Fruit fly (Drosophila melanogaster) whole organism, embryonic: Measurements from ENCODE around the gene Pisd.

Experiments used
- Awh ChIP-seq: fragments of 200-800 bp; sonication (Bioruptor generic); IDR thresholded peaks from 2 replicates; pipeline ENCODE4, ENCODE4 v1.3.6; 2022; ENCODE audit warnings: missing biosample characterization, missing genetic modification characterization
- Bdp1 ChIP-seq: fragments of 200-800 bp; sonication (Bioruptor generic); optimal IDR thresholded peaks from 3 replicates; lab custom pipeline; 2016; ENCODE audit warnings: missing biosample characterization, missing genetic modification characterization
- CG10462 ChIP-seq: fragments of 200-800 bp; sonication (Bioruptor generic); optimal IDR thresholded peaks from 2 replicates; lab custom pipeline; 2016; ENCODE audit warnings: missing biosample characterization, missing genetic modification characterization
- CG10543 ChIP-seq: fragments of 200-800 bp; sonication (Bioruptor generic); optimal IDR thresholded peaks from 3 replicates; lab custom pipeline; 2017; ENCODE audit warnings: missing biosample characterization, mild to moderate bottlenecking, missing genetic modification characterization, moderate library complexity
- CG12219 ChIP-seq: fragments of 200-800 bp; sonication (Bioruptor generic); optimal IDR thresholded peaks from 3 replicates; lab custom pipeline; 2018; ENCODE audit warnings: missing biosample characterization, mild to moderate bottlenecking, missing genetic modification characterization
- CG13123 ChIP-seq: fragments of 200-800 bp; sonication (Bioruptor generic); optimal IDR thresholded peaks from 2 replicates; lab custom pipeline; 2016; ENCODE audit warnings: missing biosample characterization, missing genetic modification characterization
- CG15011 ChIP-seq: fragments of 200-800 bp; sonication (Bioruptor generic); optimal IDR thresholded peaks from 3 replicates; lab custom pipeline; 2018; ENCODE audit warnings: missing biosample characterization, mild to moderate bottlenecking, missing genetic modification characterization
- CG15269 ChIP-seq: fragments of 200-800 bp; sonication (Bioruptor generic); optimal IDR thresholded peaks from 2 replicates; lab custom pipeline; 2018; ENCODE audit warnings: missing biosample characterization, mild to moderate bottlenecking, missing genetic modification characterization, moderate library complexity
- CG17186 ChIP-seq: fragments of 200-800 bp; sonication (Bioruptor generic); optimal IDR thresholded peaks from 3 replicates; lab custom pipeline; 2017; ENCODE audit warnings: missing biosample characterization, missing genetic modification reagents, missing genetic modification characterization
- CG17359 ChIP-seq: fragments of 200-800 bp; sonication (Bioruptor generic); optimal IDR thresholded peaks from 3 replicates; lab custom pipeline; 2018; ENCODE audit warnings: missing biosample characterization, mild to moderate bottlenecking, missing genetic modification characterization, moderate library complexity
- CG17361 ChIP-seq: fragments of 200-800 bp; sonication (Bioruptor generic); IDR thresholded peaks from 3 replicates; pipeline ENCODE4 v1.3.6; 2022; ENCODE audit warnings: missing biosample characterization, missing genetic modification characterization
- CG17802 ChIP-seq: fragments of 200-800 bp; sonication (Bioruptor generic); optimal IDR thresholded peaks from 2 replicates; lab custom pipeline; 2018; ENCODE audit warnings: missing biosample characterization, mild to moderate bottlenecking, missing genetic modification characterization, moderate library complexity
- CG17912 ChIP-seq: fragments of 200-800 bp; sonication (Bioruptor generic); optimal IDR thresholded peaks from 2 replicates; lab custom pipeline; 2018; ENCODE audit warnings: missing biosample characterization, mild to moderate bottlenecking, missing genetic modification characterization
- CG18476 ChIP-seq: fragments of 200-800 bp; sonication (Bioruptor generic); optimal IDR thresholded peaks from 2 replicates; lab custom pipeline; 2016; ENCODE audit warnings: missing biosample characterization, mild to moderate bottlenecking, missing genetic modification characterization
- CG2202 ChIP-seq: fragments of 200-800 bp; sonication (Bioruptor generic); optimal IDR thresholded peaks from 2 replicates; lab custom pipeline; 2018; ENCODE audit warnings: missing biosample characterization, mild to moderate bottlenecking, missing genetic modification characterization
- CG2678 ChIP-seq: fragments of 200-800 bp; sonication (Bioruptor generic); optimal IDR thresholded peaks from 3 replicates; lab custom pipeline; 2019; ENCODE audit warnings: missing biosample characterization, mild to moderate bottlenecking, missing genetic modification characterization, moderate library complexity
- CG2712 ChIP-seq: fragments of 200-800 bp; optimal IDR thresholded peaks from 3 replicates; lab custom pipeline; 2019; ENCODE audit warnings: missing biosample characterization, mild to moderate bottlenecking, missing genetic modification characterization, moderate library complexity
- CG32772 ChIP-seq: fragments of 200-800 bp; sonication (Bioruptor generic); IDR thresholded peaks from 2 replicates; pipeline ENCODE4 v1.3.6; 2022; ENCODE audit warnings: missing biosample characterization, missing genetic modification characterization
- CG3995 ChIP-seq: fragments of 200-800 bp; sonication (Bioruptor generic); optimal IDR thresholded peaks from 3 replicates; lab custom pipeline; 2016; ENCODE audit warnings: missing biosample characterization, missing genetic modification characterization
- CG4360 ChIP-seq: fragments of 200-800 bp; sonication (Bioruptor generic); IDR thresholded peaks from 2 replicates; pipeline ENCODE4 v1.3.6; 2022; ENCODE audit warnings: missing biosample characterization, missing genetic modification characterization
- CG4730 ChIP-seq: fragments of 200-800 bp; sonication (Bioruptor generic); IDR thresholded peaks from 2 replicates; pipeline ENCODE4 v1.3.6; 2022; ENCODE audit warnings: missing biosample characterization, missing genetic modification characterization
- CG7786 ChIP-seq: fragments of 200-800 bp; sonication (Bioruptor generic); optimal IDR thresholded peaks from 2 replicates; lab custom pipeline; 2016; ENCODE audit warnings: missing biosample characterization, missing genetic modification characterization
- CG8359 ChIP-seq: fragments of 200-800 bp; sonication (Bioruptor generic); optimal IDR thresholded peaks from 2 replicates; lab custom pipeline; 2017; ENCODE audit warnings: missing biosample characterization, mild to moderate bottlenecking, missing genetic modification characterization, borderline replicate concordance
- CG8765 ChIP-seq: fragments of 200-800 bp; sonication (Bioruptor generic); IDR thresholded peaks from 2 replicates; pipeline ENCODE4 v1.3.6; 2022; ENCODE audit warnings: missing biosample characterization, missing genetic modification characterization
- CG9437 ChIP-seq: fragments of 200-800 bp; sonication (Bioruptor generic); optimal IDR thresholded peaks from 2 replicates; lab custom pipeline; 2018; ENCODE audit warnings: missing biosample characterization, mild to moderate bottlenecking, missing genetic modification characterization
- Camta ChIP-seq: fragments of 200-800 bp; sonication (Bioruptor generic); optimal IDR thresholded peaks from 2 replicates; lab custom pipeline; 2016; ENCODE audit warnings: missing biosample characterization, missing genetic modification characterization
- D19B ChIP-seq: fragments of 200-800 bp; sonication (Bioruptor generic); optimal IDR thresholded peaks from 2 replicates; lab custom pipeline; 2017; ENCODE audit warnings: missing biosample characterization, mild to moderate bottlenecking, missing genetic modification characterization
- Deaf1 ChIP-seq: fragments of 200-800 bp; optimal IDR thresholded peaks from 3 replicates; lab custom pipeline; 2019; ENCODE audit warnings: missing biosample characterization, mild to moderate bottlenecking, missing genetic modification characterization, moderate library complexity
- Gsc ChIP-seq: fragments of 200-800 bp; sonication (Bioruptor generic); IDR thresholded peaks from 2 replicates; pipeline ENCODE4 v1.3.6; 2022; ENCODE audit warnings: missing biosample characterization, missing genetic modification characterization
- Lhr ChIP-seq: fragments of 200-800 bp; sonication (Bioruptor generic); optimal IDR thresholded peaks from 3 replicates; lab custom pipeline; 2017; ENCODE audit warnings: mild to moderate bottlenecking, missing biosample characterization, missing genetic modification reagents, missing genetic modification characterization
- MBD-R2 ChIP-seq: fragments of 200-800 bp; sonication (Bioruptor generic); IDR thresholded peaks from 2 replicates; pipeline ENCODE4 v1.3.6; 2022; ENCODE audit warnings: missing biosample characterization, missing genetic modification characterization
- Mrtf ChIP-seq: fragments of 200-800 bp; sonication (Bioruptor generic); IDR thresholded peaks from 3 replicates; pipeline ENCODE4 v1.3.6; 2022; ENCODE audit warnings: missing biosample characterization, missing genetic modification characterization
- Neu2 ChIP-seq: fragments of 200-800 bp; sonication (Bioruptor generic); optimal IDR thresholded peaks from 3 replicates; lab custom pipeline; 2016; ENCODE audit warnings: missing biosample characterization, missing genetic modification characterization, borderline replicate concordance
- Nf-YB ChIP-seq: fragments of 200-800 bp; sonication (Bioruptor generic); optimal IDR thresholded peaks from 3 replicates; lab custom pipeline; 2019; ENCODE audit warnings: missing biosample characterization, mild to moderate bottlenecking, missing genetic modification characterization, moderate library complexity
- Sin3A ChIP-seq: fragments of >200 bp; optimal IDR thresholded peaks from 2 replicates; lab custom pipeline; 2018
- Tbp ChIP-seq: fragments of >200 bp; optimal IDR thresholded peaks from 2 replicates; lab custom pipeline; 2018; ENCODE audit warnings: missing biosample characterization, missing genetic modification characterization
- Vsx1 ChIP-seq: fragments of 200-800 bp; sonication (Bioruptor generic); optimal IDR thresholded peaks from 2 replicates; lab custom pipeline; 2017; ENCODE audit warnings: missing biosample characterization, mild to moderate bottlenecking, missing genetic modification characterization, missing genetic modification reagents
- Xbp1 ChIP-seq: fragments of 200-800 bp; sonication (Bioruptor generic); optimal IDR thresholded peaks from 3 replicates; lab custom pipeline; 2016; ENCODE audit warnings: missing biosample characterization, mild to moderate bottlenecking, missing genetic modification characterization
- crol ChIP-seq: fragments of 200-800 bp; sonication (Bioruptor generic); IDR thresholded peaks from 2 replicates; pipeline ENCODE4 v1.3.6; 2022; ENCODE audit warnings: missing biosample characterization, missing genetic modification characterization
- eyg ChIP-seq: fragments of 200-800 bp; sonication (Bioruptor generic); optimal IDR thresholded peaks from 3 replicates; lab custom pipeline; 2016; ENCODE audit warnings: missing biosample characterization, missing genetic modification characterization
- grn ChIP-seq: fragments of 200-800 bp; sonication (Bioruptor generic); optimal IDR thresholded peaks from 3 replicates; lab custom pipeline; 2017; ENCODE audit warnings: missing biosample characterization, missing genetic modification characterization
- h ChIP-seq: fragments of >200 bp; optimal IDR thresholded peaks from 2 replicates; lab custom pipeline; 2017
- hkb ChIP-seq, 2 experiments: fragments of 200-800 bp in 1 of 2; fragments of >200 bp in 1 of 2; sonication (Bioruptor generic) in 1 of 2; IDR thresholded peaks in 1 of 2; optimal IDR thresholded peaks in 1 of 2; 2 replicates each; pipeline versions ENCODE4 v1.3.6 to Lab custom; 2017 to 2022; ENCODE audit warnings: missing biosample characterization in 1 of 2, missing genetic modification characterization in 1 of 2
- jigr1 ChIP-seq: fragments of 200-800 bp; sonication (Bioruptor generic); IDR thresholded peaks from 3 replicates; pipeline ENCODE4 v1.3.6; 2022; ENCODE audit warnings: missing biosample characterization, missing genetic modification characterization
- kay ChIP-seq: fragments of 200-800 bp; sonication (Bioruptor generic); optimal IDR thresholded peaks from 2 replicates; lab custom pipeline; 2016; ENCODE audit warnings: missing biosample characterization, missing genetic modification characterization
- pzg ChIP-seq: fragments of 200-800 bp; sonication (Bioruptor generic); optimal IDR thresholded peaks from 3 replicates; lab custom pipeline; 2018; ENCODE audit warnings: missing biosample characterization, mild to moderate bottlenecking, missing genetic modification characterization, moderate library complexity
- repo ChIP-seq: fragments of 200-800 bp; sonication (Bioruptor generic); optimal IDR thresholded peaks from 2 replicates; lab custom pipeline; 2016; ENCODE audit warnings: missing biosample characterization, missing genetic modification characterization
- sim ChIP-seq: fragments of 200-800 bp; sonication (Bioruptor generic); IDR thresholded peaks from 2 replicates; pipeline ENCODE4 v1.3.6; 2022; ENCODE audit warnings: missing biosample characterization, missing genetic modification characterization
- sisA ChIP-seq: fragments of 200-800 bp; sonication (Bioruptor generic); IDR thresholded peaks from 2 replicates; pipeline ENCODE4 v1.3.6; 2022; ENCODE audit warnings: missing biosample characterization, missing genetic modification characterization
- slou ChIP-seq: fragments of 200-800 bp; sonication (Bioruptor generic); optimal IDR thresholded peaks from 3 replicates; lab custom pipeline; 2016; ENCODE audit warnings: missing biosample characterization, missing genetic modification characterization
- tx ChIP-seq: fragments of 200-800 bp; sonication (Bioruptor generic); optimal IDR thresholded peaks from 2 replicates; lab custom pipeline; 2016; ENCODE audit warnings: missing biosample characterization, missing genetic modification characterization
- zfh2 ChIP-seq: fragments of 200-800 bp; sonication (Bioruptor generic); optimal IDR thresholded peaks from 2 replicates; lab custom pipeline; 2016; ENCODE audit warnings: missing biosample characterization, missing genetic modification characterization

Gene Pisd

dm6 chr3R:24058041-24058440 lies 7.5 kb downstream of the Pisd start, which contains the start of gene SMC1 (continued):
- TF ChIP-seq CG15011 (GFP tag; lab: Kevin White, UChicago) (no peak), CG17912 (peak; percentile 21), Nf-YB (GFP tag; lab: Kevin White, UChicago) (no peak), jigr1 (GFP tag; lab: Robert Waterston, UW) (no peak; the same call in 2 of the 3 replicates), CG32772 (GFP tag; lab: Robert Waterston, UW) (no peak), CG18476 (no peak), CG17802 (tag; lab: Kevin White, UChicago) (no peak), eyg (GFP tag; lab: Kevin White, UChicago) (peak; percentile 51), CG10462 (GFP tag; lab: Kevin White, UChicago) (no peak), CG10543 (GFP tag; lab: Kevin White, UChicago) (peak; percentile 73), Sin3A (lab: Kevin White, UChicago) (peak; percentile 52), hkb (optimal IDR thresholded peaks at IDR 0.05; lab: Kevin White, UChicago) (no peak), hkb (GFP tag; IDR thresholded peaks at IDR 0.05; lab: Robert Waterston, UW) (no peak), Deaf1 (tag; lab: Kevin White, UChicago) (no peak), Xbp1 (GFP tag; lab: Kevin White, UChicago) (peak; percentile 45), crol (no peak), CG4730 (no peak), CG8359 (GFP tag; lab: Kevin White, UChicago) (no peak), sim (GFP tag; lab: Robert Waterston, UW) (no peak), CG12219 (GFP tag; lab: Kevin White, UChicago) (no peak), CG2712 (tag; lab: Kevin White, UChicago) (peak; percentile 65), CG2202 (no peak), grn (GFP tag; lab: Kevin White, UChicago) (no peak), h (lab: Kevin White, UChicago) (no peak), CG17361 (GFP tag; lab: Robert Waterston, UW) (0 out of 3 replicates have a peak, but pooled peaks have one; percentile 19), slou (GFP tag; lab: Kevin White, UChicago) (peak; percentile 32), D19B (GFP tag; lab: Kevin White, UChicago) (no peak), MBD-R2 (peak; percentile 96), CG4360 (GFP tag; lab: Robert Waterston, UW) (no peak), repo (GFP tag; lab: Kevin White, UChicago) (no peak), CG17186 (GFP tag; lab: Kevin White, UChicago) (peak; percentile 47), CG8765 (GFP tag; lab: Robert Waterston, UW) (no peak), Vsx1 (GFP tag; lab: Kevin White, UChicago) (no peak), CG3995 (GFP tag; lab: Kevin White, UChicago) (peak; percentile 54), Mrtf (GFP tag; lab: Robert Waterston, UW) (no peak; the same call in 2 of the 3 replicates), zfh2 (peak; percentile 57), Gsc (GFP tag; lab: Robert Waterston, UW) (no peak), Camta (GFP tag; lab: Kevin White, UChicago) (no peak), Neu2 (no peak), CG15269 (tag; lab: Kevin White, UChicago) (no peak), CG17359 (tag; lab: Kevin White, UChicago) (no peak), Bdp1 (no peak), sisA (GFP tag; lab: Robert Waterston, UW) (no peak), CG7786 (GFP tag; lab: Kevin White, UChicago) (peak; percentile 3), CG9437 (GFP tag; lab: Kevin White, UChicago) (no peak), Lhr (peak; percentile 31), Tbp (GFP tag; lab: Kevin White, UChicago) (no peak), tx (GFP tag; lab: Kevin White, UChicago) (peak; percentile 29), kay (GFP tag; lab: Kevin White, UChicago) (no peak), pzg (peak; percentile 94), CG2678 (tag; lab: Kevin White, UChicago) (no peak), Awh (GFP tag; lab: Robert Waterston, UW) (0 out of 2 replicates have a peak, but pooled peaks have one; percentile 23), CG13123 (GFP tag; lab: Kevin White, UChicago) (no peak)
